Fruit fly (Drosophila melanogaster) whole organism, embryonic: Measurements from ENCODE around the gene Vm32E.

ENCODE experiments used
- Aef1 ChIP-seq: fragments of 200-800 bp; sonication (Bioruptor generic); IDR thresholded peaks from 3 replicates; pipeline ENCODE4 v1.3.6; 2022; ENCODE audit warnings: missing biosample characterization, missing genetic modification characterization
- Atf-2 ChIP-seq: fragments of 200-800 bp; sonication (Bioruptor generic); optimal IDR thresholded peaks from 2 replicates; lab custom pipeline; 2016; ENCODE audit warnings: missing biosample characterization, missing genetic modification characterization
- CG10959 ChIP-seq: fragments of 200-800 bp; sonication (Bioruptor generic); IDR thresholded peaks from 2 replicates; pipeline ENCODE4 v1.3.6; 2022; ENCODE audit warnings: missing biosample characterization, missing genetic modification characterization
- CG10979 ChIP-seq: fragments of 200-800 bp; sonication (Bioruptor generic); optimal IDR thresholded peaks from 2 replicates; lab custom pipeline; 2018; ENCODE audit warnings: missing biosample characterization, mild to moderate bottlenecking, missing genetic modification characterization, moderate library complexity
- CG11398 ChIP-seq: fragments of 200-800 bp; sonication (Bioruptor generic); optimal IDR thresholded peaks from 2 replicates; lab custom pipeline; 2016; ENCODE audit warnings: missing biosample characterization, missing genetic modification characterization
- CG11560 ChIP-seq: fragments of 200-800 bp; sonication (Bioruptor generic); IDR thresholded peaks from 3 replicates; pipeline ENCODE4 v1.3.6; 2022; ENCODE audit warnings: missing biosample characterization, missing genetic modification characterization
- CG11695 ChIP-seq: fragments of 200-800 bp; sonication (Bioruptor generic); IDR thresholded peaks from 3 replicates; pipeline ENCODE4 v1.3.6; 2022; ENCODE audit warnings: missing biosample characterization, missing genetic modification characterization
- CG12299 ChIP-seq: fragments of 200-800 bp; sonication (Bioruptor generic); optimal IDR thresholded peaks from 2 replicates; lab custom pipeline; 2018; ENCODE audit warnings: missing biosample characterization, mild to moderate bottlenecking, missing genetic modification characterization
- CG12942 ChIP-seq: fragments of 200-800 bp; sonication (Bioruptor generic); optimal IDR thresholded peaks from 3 replicates; lab custom pipeline; 2016; ENCODE audit warnings: missing biosample characterization, missing genetic modification characterization
- CG15073 ChIP-seq: fragments of 200-800 bp; sonication (Bioruptor generic); optimal IDR thresholded peaks from 2 replicates; lab custom pipeline; 2016; ENCODE audit warnings: missing biosample characterization, missing genetic modification characterization
- CG15269 ChIP-seq: fragments of 200-800 bp; sonication (Bioruptor generic); optimal IDR thresholded peaks from 2 replicates; lab custom pipeline; 2018; ENCODE audit warnings: missing biosample characterization, mild to moderate bottlenecking, missing genetic modification characterization, moderate library complexity
- CG17328 ChIP-seq: fragments of 200-800 bp; sonication (Bioruptor generic); IDR thresholded peaks from 2 replicates; pipeline ENCODE4 v1.3.6; 2022; ENCODE audit warnings: missing biosample characterization, missing genetic modification characterization
- CG17802 ChIP-seq: fragments of 200-800 bp; sonication (Bioruptor generic); optimal IDR thresholded peaks from 2 replicates; lab custom pipeline; 2018; ENCODE audit warnings: missing biosample characterization, mild to moderate bottlenecking, missing genetic modification characterization, moderate library complexity
- CG18619 ChIP-seq: fragments of 200-800 bp; sonication (Bioruptor generic); optimal IDR thresholded peaks from 3 replicates; lab custom pipeline; 2017; ENCODE audit warnings: missing biosample characterization, mild to moderate bottlenecking, missing genetic modification characterization
- CG2202 ChIP-seq: fragments of 200-800 bp; sonication (Bioruptor generic); optimal IDR thresholded peaks from 2 replicates; lab custom pipeline; 2018; ENCODE audit warnings: missing biosample characterization, mild to moderate bottlenecking, missing genetic modification characterization
- CG2678 ChIP-seq: fragments of 200-800 bp; sonication (Bioruptor generic); optimal IDR thresholded peaks from 3 replicates; lab custom pipeline; 2019; ENCODE audit warnings: missing biosample characterization, mild to moderate bottlenecking, missing genetic modification characterization, moderate library complexity
- CG31388 ChIP-seq: fragments of 200-800 bp; sonication (Bioruptor generic); optimal IDR thresholded peaks from 2 replicates; lab custom pipeline; 2016; ENCODE audit warnings: missing biosample characterization, missing genetic modification characterization
- CG3838 ChIP-seq: fragments of 200-800 bp; sonication (Bioruptor generic); optimal IDR thresholded peaks from 3 replicates; lab custom pipeline; 2016; ENCODE audit warnings: missing biosample characterization, missing genetic modification characterization
- CG4282 ChIP-seq: fragments of 200-800 bp; sonication (Bioruptor generic); optimal IDR thresholded peaks from 2 replicates; lab custom pipeline; 2016; ENCODE audit warnings: missing biosample characterization, missing genetic modification characterization
- CG6272 ChIP-seq: fragments of 200-800 bp; sonication (Bioruptor generic); IDR thresholded peaks from 2 replicates; pipeline ENCODE4 v1.3.6; 2022; ENCODE audit warnings: missing biosample characterization, missing genetic modification characterization
- CG9932 ChIP-seq: fragments of 200-800 bp; sonication (Bioruptor generic); IDR thresholded peaks from 2 replicates; pipeline ENCODE4 v1.3.6; 2022; ENCODE audit warnings: missing biosample characterization, missing genetic modification characterization
- Camta ChIP-seq: fragments of 200-800 bp; sonication (Bioruptor generic); optimal IDR thresholded peaks from 2 replicates; lab custom pipeline; 2016; ENCODE audit warnings: missing biosample characterization, missing genetic modification characterization
- Dad ChIP-seq: fragments of 200-800 bp; sonication (Bioruptor generic); optimal IDR thresholded peaks from 3 replicates; lab custom pipeline; 2016; ENCODE audit warnings: missing biosample characterization, missing genetic modification characterization
- Doc3 ChIP-seq: fragments of 200-800 bp; sonication (Bioruptor generic); IDR thresholded peaks from 3 replicates; pipeline ENCODE4 v1.3.6; 2022; ENCODE audit warnings: missing biosample characterization, missing genetic modification characterization; ENCODE audit not compliant: partially characterized antibody
- Gsc ChIP-seq: fragments of 200-800 bp; sonication (Bioruptor generic); IDR thresholded peaks from 2 replicates; pipeline ENCODE4 v1.3.6; 2022; ENCODE audit warnings: missing biosample characterization, missing genetic modification characterization
- HLH3B ChIP-seq: fragments of 200-800 bp; sonication (Bioruptor generic); IDR thresholded peaks from 2 replicates; pipeline ENCODE4 v1.3.6; 2022; ENCODE audit warnings: missing biosample characterization, missing genetic modification characterization
- Lpt ChIP-seq: fragments of >200 bp; optimal IDR thresholded peaks from 2 replicates; lab custom pipeline; 2018; ENCODE audit warnings: missing biosample characterization, missing genetic modification characterization
- MESR4 ChIP-seq: fragments of 200-800 bp; sonication (Bioruptor generic); optimal IDR thresholded peaks from 2 replicates; lab custom pipeline; 2018; ENCODE audit warnings: missing biosample characterization, mild to moderate bottlenecking, missing genetic modification characterization, moderate library complexity
- NFAT ChIP-seq: fragments of 200-800 bp; sonication (Bioruptor generic); IDR thresholded peaks from 2 replicates; pipeline ENCODE4 v1.3.6; 2022; ENCODE audit warnings: missing biosample characterization, missing genetic modification characterization
- NfI ChIP-seq: fragments of 200-800 bp; sonication (Bioruptor generic); optimal IDR thresholded peaks from 3 replicates; lab custom pipeline; 2018; ENCODE audit warnings: missing biosample characterization, mild to moderate bottlenecking, missing genetic modification characterization, moderate library complexity
- Optix ChIP-seq: fragments of 200-800 bp; sonication (Bioruptor generic); IDR thresholded peaks from 3 replicates; pipeline ENCODE4 v1.3.6; 2022; ENCODE audit warnings: missing biosample characterization, missing genetic modification characterization
- Six4 ChIP-seq: fragments of 200-800 bp; sonication (Bioruptor generic); optimal IDR thresholded peaks from 2 replicates; lab custom pipeline; 2016; ENCODE audit warnings: missing biosample characterization, missing genetic modification characterization
- Sry-β ChIP-seq: fragments of 200-800 bp; sonication (Bioruptor generic); optimal IDR thresholded peaks from 2 replicates; lab custom pipeline; 2018; ENCODE audit warnings: missing biosample characterization, mild to moderate bottlenecking, missing genetic modification characterization, moderate library complexity
- Stat92E ChIP-seq, 3 experiments: fragments of >200 bp in 2 of 3; fragments of 200-800 bp in 1 of 3; sonication (Bioruptor generic) in 1 of 3; optimal IDR thresholded peaks; 2 replicates each; lab custom pipeline; 2017 to 2019; ENCODE audit warnings: missing biosample characterization in 3 of 3, missing genetic modification characterization in 3 of 3, mild to moderate bottlenecking in 1 of 3, moderate library complexity in 1 of 3
- bab2 ChIP-seq: fragments of 200-800 bp; sonication (Bioruptor generic); optimal IDR thresholded peaks from 2 replicates; lab custom pipeline; 2016; ENCODE audit warnings: missing biosample characterization, missing genetic modification characterization
- bcd ChIP-seq: fragments of 200-800 bp; sonication (Bioruptor generic); optimal IDR thresholded peaks from 2 replicates; lab custom pipeline; 2017; ENCODE audit warnings: missing biosample characterization, mild to moderate bottlenecking, missing genetic modification characterization
- dpn ChIP-seq, 2 experiments: fragments of 200-800 bp; sonication (Bioruptor generic); optimal IDR thresholded peaks; 3 replicates each; lab custom pipeline; 2016; ENCODE audit warnings: missing biosample characterization in 2 of 2, missing genetic modification characterization in 2 of 2
- dysf ChIP-seq: fragments of 200-800 bp; sonication (Bioruptor generic); IDR thresholded peaks from 3 replicates; pipeline ENCODE4 v1.3.6; 2022; ENCODE audit warnings: missing biosample characterization, missing genetic modification characterization
- fru ChIP-seq: fragments of >200 bp; optimal IDR thresholded peaks from 2 replicates; lab custom pipeline; 2017
- gce ChIP-seq: fragments of 200-800 bp; sonication (Bioruptor generic); IDR thresholded peaks from 3 replicates; pipeline ENCODE4 v1.3.6; 2022; ENCODE audit warnings: missing biosample characterization, missing genetic modification characterization
- gfzf ChIP-seq: fragments of 200-800 bp; sonication (Bioruptor generic); optimal IDR thresholded peaks from 2 replicates; lab custom pipeline; 2016; ENCODE audit warnings: missing biosample characterization, mild to moderate bottlenecking, missing genetic modification characterization, moderate library complexity
- grau ChIP-seq: fragments of 200-800 bp; optimal IDR thresholded peaks from 3 replicates; lab custom pipeline; 2019; ENCODE audit warnings: missing biosample characterization, mild to moderate bottlenecking, missing genetic modification characterization, moderate library complexity
- h ChIP-seq: fragments of >200 bp; optimal IDR thresholded peaks from 2 replicates; lab custom pipeline; 2017
- ind ChIP-seq: fragments of 200-800 bp; sonication (Bioruptor generic); optimal IDR thresholded peaks from 3 replicates; lab custom pipeline; 2016; ENCODE audit warnings: missing biosample characterization, missing genetic modification characterization
- maf-S ChIP-seq: fragments of 200-800 bp; sonication (Bioruptor generic); optimal IDR thresholded peaks from 2 replicates; lab custom pipeline; 2016; ENCODE audit warnings: missing biosample characterization, missing genetic modification characterization
- pita ChIP-seq: fragments of 200-800 bp; sonication (Bioruptor generic); optimal IDR thresholded peaks from 2 replicates; lab custom pipeline; 2017; ENCODE audit warnings: missing biosample characterization, mild to moderate bottlenecking, missing genetic modification characterization
- ranshi ChIP-seq: fragments of 200-800 bp; sonication (Bioruptor generic); IDR thresholded peaks from 2 replicates; pipeline ENCODE4 v1.3.6; 2022; ENCODE audit warnings: missing biosample characterization, missing genetic modification characterization
- sob ChIP-seq: fragments of 200-800 bp; sonication (Bioruptor generic); IDR thresholded peaks from 2 replicates; pipeline ENCODE4 v1.3.6; 2022; ENCODE audit warnings: missing biosample characterization, missing genetic modification characterization
- twi ChIP-seq: fragments of 200-800 bp; optimal IDR thresholded peaks from 2 replicates; lab custom pipeline; 2019; ENCODE audit warnings: missing biosample characterization, mild to moderate bottlenecking, missing genetic modification characterization, moderate library complexity
- usp ChIP-seq: fragments of >200 bp; optimal IDR thresholded peaks from 2 replicates; lab custom pipeline; 2017; ENCODE audit warnings: missing biosample characterization, missing genetic modification characterization
- z ChIP-seq: fragments of 200-800 bp; sonication (Bioruptor generic); IDR thresholded peaks from 3 replicates; pipeline ENCODE4 v1.3.6; 2022; ENCODE audit warnings: missing biosample characterization, missing genetic modification characterization

Gene Vm32E

dm6 chr2L:11208563-11209344 is 37.3 kb upstream of the Vm32E start (continued):
- TF ChIP-seq bcd (GFP tag; lab: Kevin White, UChicago) (peak; percentile 38), NFAT (GFP tag; lab: Robert Waterston, UW) (no peak), sob (GFP tag; lab: Robert Waterston, UW) (0 out of 2 replicates have a peak, but pooled peaks have one; percentile 17), Aef1 (no peak), CG15073 (GFP tag; lab: Kevin White, UChicago) (peak; percentile 3), ranshi (GFP tag; lab: Robert Waterston, UW) (peak; percentile 35; the same call in 1 of the 2 replicates), Gsc (GFP tag; lab: Robert Waterston, UW) (no peak), CG12942 (GFP tag; lab: Kevin White, UChicago) (peak; percentile 39), CG10979 (tag; lab: Kevin White, UChicago) (peak; percentile 88), CG11695 (GFP tag; lab: Robert Waterston, UW) (peak; percentile 57; the same call in 1 of the 3 replicates), CG2202 (tag; lab: Kevin White, UChicago) (peak; percentile 82), CG4282 (GFP tag; lab: Kevin White, UChicago) (no peak), Camta (GFP tag; lab: Kevin White, UChicago) (peak; percentile 53), NfI (peak; percentile 1), dysf (peak; percentile 71), CG12299 (tag; lab: Kevin White, UChicago) (peak; percentile 33), dpn (GFP tag; optimal IDR thresholded peaks at IDR 0.05; lab: Kevin White, UChicago) (peak; percentile 16 to 58), CG31388 (GFP tag; lab: Kevin White, UChicago) (no peak), ind (peak; percentile 14), usp (GFP tag; lab: Kevin White, UChicago) (no peak), fru (lab: Kevin White, UChicago) (no peak), MESR4 (GFP tag; lab: Kevin White, UChicago) (no peak), Atf-2 (peak; percentile 43), CG11560 (tag; lab: Robert Waterston, UW) (0 out of 3 replicates have a peak, but pooled peaks have one; percentile 31), CG9932 (GFP tag; lab: Robert Waterston, UW) (no peak), CG3838 (GFP tag; lab: Kevin White, UChicago) (no peak), Optix (GFP tag; lab: Robert Waterston, UW) (no peak), CG10959 (GFP tag; lab: Robert Waterston, UW) (peak; percentile 64), Lpt (no peak), CG6272 (GFP tag; lab: Robert Waterston, UW) (no peak), bab2 (peak; percentile 38), z (0 out of 3 replicates have a peak, but pooled peaks have one; percentile 39), Sry-β (GFP tag; lab: Kevin White, UChicago) (no peak), CG18619 (GFP tag; lab: Kevin White, UChicago) (peak; percentile 27), gce (GFP tag; lab: Robert Waterston, UW) (no peak), CG15269 (tag; lab: Kevin White, UChicago) (peak; percentile 51), pita (no peak), CG17328 (GFP tag; lab: Robert Waterston, UW) (peak; percentile 81), maf-S (GFP tag; lab: Kevin White, UChicago) (no peak), h (lab: Kevin White, UChicago) (no peak), Stat92E (GFP tag; optimal IDR thresholded peaks at IDR 0.05; lab: Kevin White, UChicago) (no peak), gfzf (GFP tag; lab: Kevin White, UChicago) (no peak), HLH3B (GFP tag; lab: Robert Waterston, UW) (peak; percentile 78), CG11398 (GFP tag; lab: Kevin White, UChicago) (no peak), CG2678 (tag; lab: Kevin White, UChicago) (peak; percentile 66), twi (tag; lab: Kevin White, UChicago) (peak; percentile 74), Six4 (GFP tag; lab: Kevin White, UChicago) (peak; percentile 69), CG17802 (tag; lab: Kevin White, UChicago) (no peak), grau (peak; percentile 77), Doc3 (GFP tag; lab: Robert Waterston, UW) (no peak), Dad (GFP tag; lab: Kevin White, UChicago) (no peak)
